Fruit fly (Drosophila melanogaster) whole organism, adult: ENCODE measurements around the gene sisA.

Source experiments
- CG14711 ChIP-seq: fragments of 200-800 bp; sonication (Bioruptor generic); optimal IDR thresholded peaks from 2 replicates; lab custom pipeline; 2018; ENCODE audit warnings: missing biosample characterization, mild to moderate bottlenecking, missing genetic modification characterization, moderate library complexity
- CG1620 ChIP-seq: fragments of 200-800 bp; sonication (Bioruptor generic); optimal IDR thresholded peaks from 2 replicates; lab custom pipeline; 2016; ENCODE audit warnings: missing biosample characterization, missing genetic modification characterization
- CG33017 ChIP-seq: fragments of 200-800 bp; sonication (Bioruptor generic); optimal IDR thresholded peaks from 2 replicates; lab custom pipeline; 2018; ENCODE audit warnings: missing biosample characterization, mild to moderate bottlenecking, missing genetic modification characterization, moderate library complexity
- Clk ChIP-seq: fragments of 200-800 bp; sonication (Bioruptor generic); optimal IDR thresholded peaks from 2 replicates; lab custom pipeline; 2017; ENCODE audit warnings: missing biosample characterization, missing genetic modification characterization
- Crg-1 ChIP-seq: fragments of 200-800 bp; sonication (Bioruptor generic); optimal IDR thresholded peaks from 2 replicates; lab custom pipeline; 2016; ENCODE audit warnings: missing biosample characterization, missing genetic modification characterization
- bab1 ChIP-seq: fragments of 200-800 bp; sonication (Bioruptor generic); optimal IDR thresholded peaks from 3 replicates; lab custom pipeline; 2019; ENCODE audit warnings: missing biosample characterization, mild to moderate bottlenecking, missing genetic modification characterization, moderate library complexity
- tj ChIP-seq: fragments of 200-800 bp; sonication (Bioruptor generic); optimal IDR thresholded peaks from 3 replicates; lab custom pipeline; 2017; ENCODE audit warnings: missing biosample characterization, mild to moderate bottlenecking, missing genetic modification characterization, moderate library complexity

- TF ChIP-seq CG1620 (GFP tag; lab: Kevin White, UChicago) (no peak), bab1 (GFP tag; lab: Kevin White, UChicago) (peak; percentile 22), Clk (GFP tag; lab: Kevin White, UChicago) (no peak), Crg-1 (GFP tag; lab: Kevin White, UChicago) (no peak), CG14711 (peak; percentile 2), tj (peak; percentile 4), CG33017 (no peak)
Measured at dm6 chrX:11338047-11338747, 16.0 kb upstream of the sisA start.
